Worm (Caenorhabditis elegans) whole organism, L4 larva: ENCODE data around the gene srw-95.

ENCODE experiments used
- T20F7.1 ChIP-seq: fragments of 200-800 bp; sonication (Bioruptor generic); optimal IDR thresholded peaks from 2 replicates; lab custom pipeline; 2018; ENCODE audit warnings: mild to moderate bottlenecking, missing genetic modification characterization, missing compliant biosample characterization
- Y105C5A.15 ChIP-seq: fragments of 200-800 bp; sonication (Bioruptor generic); IDR thresholded peaks from 2 replicates; pipeline ENCODE4 v1.3.6; 2022; ENCODE audit warnings: missing genetic modification characterization, missing compliant biosample characterization
- Y5F2A.4 ChIP-seq: fragments of 200-800 bp; sonication (Bioruptor generic); optimal IDR thresholded peaks from 2 replicates; lab custom pipeline; 2018; ENCODE audit warnings: mild to moderate bottlenecking, missing genetic modification characterization, missing compliant biosample characterization
- Y75B8A.6 ChIP-seq: fragments of 200-800 bp; sonication (Bioruptor generic); IDR thresholded peaks from 2 replicates; pipeline ENCODE4 v1.3.6; 2022; ENCODE audit warnings: missing genetic modification reagents, missing genetic modification characterization, missing compliant biosample characterization
- aha-1 ChIP-seq: fragments of 150-350 bp; peaks from one replicate; lab custom pipeline; 2014; ENCODE audit warnings: missing biosample characterization, missing genetic modification characterization
- ama-1 ChIP-seq: fragments of 150-350 bp; optimal IDR thresholded peaks from 2 replicates; lab custom pipeline; 2014; ENCODE audit warnings: inconsistent platforms, mixed read lengths
- attf-4 ChIP-seq: sonication (generic microtip); optimal IDR thresholded peaks from 3 replicates; lab custom pipeline; 2017; ENCODE audit warnings: missing biosample characterization, missing genetic modification characterization
- ceh-28 ChIP-seq: fragments of 150-350 bp; optimal IDR thresholded peaks from 2 replicates; lab custom pipeline; 2014; ENCODE audit warnings: missing biosample characterization, missing genetic modification reagents, missing genetic modification characterization
- ceh-44 ChIP-seq: fragments of 200-800 bp; sonication (Bioruptor generic); IDR thresholded peaks from 2 replicates; pipeline ENCODE4 v1.3.6; 2022; ENCODE audit warnings: missing genetic modification reagents, missing genetic modification characterization, missing compliant biosample characterization
- daf-16 ChIP-seq, 3 experiments: sonication (generic microtip); optimal IDR thresholded peaks; 2 replicates each; lab custom pipeline; 2016 to 2017; ENCODE audit warnings: missing genetic modification characterization in 3 of 3, missing genetic modification reagents in 3 of 3, mild to moderate bottlenecking in 2 of 3, missing compliant biosample characterization in 2 of 3, missing biosample characterization in 1 of 3, moderate library complexity in 1 of 3
- dmd-6 ChIP-seq: fragments of 200-800 bp; sonication (Bioruptor generic); IDR thresholded peaks from 2 replicates; pipeline ENCODE4 v1.3.6; 2022; ENCODE audit warnings: missing genetic modification reagents, missing genetic modification characterization, missing compliant biosample characterization
- duxl-1 ChIP-seq: sonication (generic microtip); optimal IDR thresholded peaks from 2 replicates; lab custom pipeline; 2016; ENCODE audit warnings: mild to moderate bottlenecking, missing genetic modification characterization, moderate library complexity, missing compliant biosample characterization; ENCODE audit not compliant: poor library complexity
- dve-1 ChIP-seq: sonication (generic microtip); optimal IDR thresholded peaks from 2 replicates; lab custom pipeline; 2017; ENCODE audit warnings: antibody characterized with exemption, mild to moderate bottlenecking, missing genetic modification characterization, missing compliant biosample characterization; ENCODE audit not compliant: insufficient read depth
- egl-43 ChIP-seq: fragments of 200-800 bp; sonication (Bioruptor generic); IDR thresholded peaks from 2 replicates; pipeline ENCODE4 v1.3.6; 2022; ENCODE audit warnings: missing genetic modification reagents, missing genetic modification characterization, missing compliant biosample characterization
- fkh-10 ChIP-seq: fragments of 150-350 bp; optimal IDR thresholded peaks from 2 replicates; lab custom pipeline; 2014; ENCODE audit warnings: missing biosample characterization, missing genetic modification reagents, missing genetic modification characterization
- gei-8 ChIP-seq: fragments of 200-800 bp; sonication (Bioruptor generic); optimal IDR thresholded peaks from 2 replicates; lab custom pipeline; 2018; ENCODE audit warnings: mild to moderate bottlenecking, missing genetic modification characterization, missing compliant biosample characterization
- hif-1 ChIP-seq, 2 experiments: sonication (generic microtip); optimal IDR thresholded peaks; 2 replicates each; lab custom pipeline; 2016 to 2017; ENCODE audit warnings: missing compliant biosample characterization in 2 of 2, missing genetic modification characterization in 2 of 2, missing genetic modification reagents in 2 of 2, missing genotype in 2 of 2, mild to moderate bottlenecking in 1 of 2
- hlh-11 ChIP-seq: fragments of 200-800 bp; sonication (Bioruptor generic); optimal IDR thresholded peaks from 2 replicates; lab custom pipeline; 2018; ENCODE audit warnings: mild to moderate bottlenecking, missing genetic modification characterization, missing compliant biosample characterization
- hlh-30 ChIP-seq: sonication (generic microtip); optimal IDR thresholded peaks from 2 replicates; lab custom pipeline; 2017; ENCODE audit warnings: antibody characterized with exemption, mild to moderate bottlenecking, missing genetic modification characterization, missing compliant biosample characterization; ENCODE audit not compliant: insufficient read depth
- jun-1 ChIP-seq: fragments of 150-350 bp; optimal IDR thresholded peaks from 2 replicates; lab custom pipeline; 2014; ENCODE audit warnings: missing biosample characterization, missing genetic modification reagents, missing genetic modification characterization
- lin-1 ChIP-seq: fragments of 200-800 bp; sonication (Bioruptor generic); IDR thresholded peaks from 2 replicates; pipeline ENCODE4 v1.3.6; 2022; ENCODE audit warnings: missing genetic modification reagents, missing genetic modification characterization, missing compliant biosample characterization
- lin-29 ChIP-seq: fragments of 200-800 bp; sonication (Bioruptor generic); IDR thresholded peaks from 2 replicates; pipeline ENCODE4 v1.3.6; 2022; ENCODE audit warnings: missing genetic modification reagents, missing genetic modification characterization, missing compliant biosample characterization
- lsy-2 ChIP-seq, 2 experiments: fragments of 150-350 bp in 1 of 2; sonication (generic microtip) in 1 of 2; optimal IDR thresholded peaks; 2 replicates each; lab custom pipeline; 2014 to 2017; ENCODE audit warnings: missing biosample characterization in 2 of 2, missing genetic modification characterization in 2 of 2
- mdt-29 ChIP-seq: fragments of 200-800 bp; sonication (Bioruptor generic); IDR thresholded peaks from 2 replicates; pipeline ENCODE4 v1.3.6; 2022; ENCODE audit warnings: missing genetic modification reagents, missing genetic modification characterization, missing compliant biosample characterization
- mxl-2 ChIP-seq: fragments of 200-800 bp; sonication (Bioruptor generic); conservative IDR thresholded peaks from 2 replicates; pipeline ENCODE4 v1.3.6; 2022; ENCODE audit warnings: missing genetic modification reagents, missing genetic modification characterization, missing compliant biosample characterization
- nhr-10 ChIP-seq: fragments of 150-350 bp; optimal IDR thresholded peaks from 2 replicates; lab custom pipeline; 2014; ENCODE audit warnings: missing biosample characterization, missing genetic modification characterization
- nhr-11 ChIP-seq: fragments of 150-350 bp; optimal IDR thresholded peaks from 2 replicates; lab custom pipeline; 2014; ENCODE audit warnings: missing biosample characterization, missing genetic modification characterization
- nhr-111 ChIP-seq: fragments of 200-800 bp; sonication (Bioruptor generic); optimal IDR thresholded peaks from 2 replicates; lab custom pipeline; 2018; ENCODE audit warnings: mild to moderate bottlenecking, missing genetic modification characterization, missing compliant biosample characterization
- nhr-237 ChIP-seq: sonication (generic microtip); optimal IDR thresholded peaks from 2 replicates; lab custom pipeline; 2017; ENCODE audit warnings: missing biosample characterization, missing genetic modification characterization
- nhr-25 ChIP-seq: sonication (generic microtip); optimal IDR thresholded peaks from 2 replicates; lab custom pipeline; 2017; ENCODE audit warnings: missing genetic modification characterization, mild to moderate bottlenecking, missing compliant biosample characterization, antibody characterized with exemption, moderate library complexity, borderline replicate concordance; ENCODE audit not compliant: insufficient read depth
- nhr-28 ChIP-seq: fragments of 150-350 bp; optimal IDR thresholded peaks from 2 replicates; lab custom pipeline; 2014; ENCODE audit warnings: missing biosample characterization, missing genetic modification characterization
- nhr-42 ChIP-seq: fragments of 200-800 bp; sonication (Bioruptor generic); IDR thresholded peaks from 2 replicates; pipeline ENCODE4 v1.3.6; 2022; ENCODE audit warnings: missing genetic modification characterization, missing compliant biosample characterization
- nhr-48 ChIP-seq: sonication (generic microtip); optimal IDR thresholded peaks from 2 replicates; lab custom pipeline; 2016; ENCODE audit warnings: mild to moderate bottlenecking, missing genetic modification characterization, missing compliant biosample characterization
- nhr-76 ChIP-seq: fragments of 150-350 bp; optimal IDR thresholded peaks from 2 replicates; lab custom pipeline; 2014; ENCODE audit warnings: missing biosample characterization, missing genetic modification characterization
- pha-4 ChIP-seq, 2 experiments: fragments of 150-350 bp in 1 of 2; fragments of 200-800 bp in 1 of 2; sonication (Bioruptor generic) in 1 of 2; IDR thresholded peaks in 1 of 2; optimal IDR thresholded peaks in 1 of 2; 2 replicates each; pipeline versions ENCODE4 v1.3.6 to Lab custom; 2014 to 2022; ENCODE audit warnings: missing genetic modification characterization in 2 of 2, missing genetic modification reagents in 2 of 2, missing biosample characterization in 1 of 2, missing compliant biosample characterization in 1 of 2
- php-3 ChIP-seq: fragments of 200-800 bp; sonication (Bioruptor generic); IDR thresholded peaks from 2 replicates; pipeline ENCODE4 v1.3.6; 2022; ENCODE audit warnings: missing genetic modification reagents, missing genetic modification characterization, missing compliant biosample characterization
- skn-1 ChIP-seq: fragments of 150-350 bp; optimal IDR thresholded peaks from 2 replicates; lab custom pipeline; 2014; ENCODE audit warnings: missing biosample characterization, missing genetic modification characterization
- spr-1 ChIP-seq: sonication (generic microtip); optimal IDR thresholded peaks from 2 replicates; lab custom pipeline; 2016; ENCODE audit warnings: mild to moderate bottlenecking, missing genetic modification characterization, missing compliant biosample characterization
- tra-1 ChIP-seq: fragments of 200-800 bp; sonication (Bioruptor generic); IDR thresholded peaks from 2 replicates; pipeline ENCODE4 v1.3.6; 2022; ENCODE audit warnings: missing genetic modification reagents, missing genetic modification characterization, missing compliant biosample characterization
- ztf-7 ChIP-seq: fragments of 150-350 bp; optimal IDR thresholded peaks from 2 replicates; lab custom pipeline; 2014; ENCODE audit warnings: missing biosample characterization, missing genetic modification characterization

srw-95 gene

ce11 chrIV:4821054-4821453 lies 9.2 kb downstream of the srw-95 start, which contains the start of gene H06H21.8 (continued):
- TF ChIP-seq hif-1 (tag; optimal IDR thresholded peaks at IDR 0.05; lab: Kevin White, UChicago): no peak
- TF ChIP-seq nhr-48 (tag; lab: Kevin White, UChicago): peak; percentile 29
- TF ChIP-seq tra-1 (GFP tag; lab: Robert Waterston, UW): peak; percentile 72; the same call in 1 of the 2 replicates
- no peak for TF ChIP-seq nhr-42
- no peak for TF ChIP-seq lin-1 (GFP tag; lab: Robert Waterston, UW)
- no peak for TF ChIP-seq gei-8 (GFP tag; lab: Kevin White, UChicago)
- no peak for TF ChIP-seq ztf-7 (tag; lab: Kevin White, UChicago)
- TF ChIP-seq egl-43 (GFP tag; lab: Robert Waterston, UW): no peak
- TF ChIP-seq Y105C5A.15 (GFP tag; lab: Robert Waterston, UW): no peak
- no peak for TF ChIP-seq nhr-237 (tag; lab: Kevin White, UChicago)
- 0 out of 2 replicates have a peak, but pooled peaks have one; percentile 37 for TF ChIP-seq php-3
- TF ChIP-seq hlh-11 (tag; lab: Kevin White, UChicago): peak; percentile 70
- no peak for TF ChIP-seq Y5F2A.4
- no peak for TF ChIP-seq nhr-10 (tag; lab: Kevin White, UChicago)
- TF ChIP-seq nhr-28 (tag; lab: Kevin White, UChicago): peak; percentile 72
- no peak for TF ChIP-seq Y75B8A.6 (GFP tag; lab: Robert Waterston, UW)
- no peak for TF ChIP-seq attf-4 (tag; lab: Kevin White, UChicago)
- TF ChIP-seq jun-1 (tag; lab: Kevin White, UChicago): no peak
- no peak for TF ChIP-seq duxl-1 (tag; lab: Kevin White, UChicago)
- TF ChIP-seq T20F7.1 (GFP tag; lab: Kevin White, UChicago): no peak
- TF ChIP-seq lsy-2 (tag; optimal IDR thresholded peaks at IDR 0.05; lab: Kevin White, UChicago): no peak
- TF ChIP-seq dmd-6 (GFP tag; lab: Robert Waterston, UW): peak; percentile 94
- TF ChIP-seq ceh-28 (tag; lab: Kevin White, UChicago): no peak
- TF ChIP-seq nhr-25 (tag; lab: Kevin White, UChicago): no peak
- no peak for TF ChIP-seq nhr-76 (tag; lab: Kevin White, UChicago)
- peak; percentile 45 for TF ChIP-seq hlh-30 (tag; lab: Kevin White, UChicago)
- TF ChIP-seq aha-1 (tag; lab: Kevin White, UChicago): peak; percentile 56
- no peak for TF ChIP-seq nhr-11 (tag; lab: Kevin White, UChicago)
- TF ChIP-seq nhr-111 (GFP tag; lab: Kevin White, UChicago): no peak
- no peak for TF ChIP-seq spr-1 (tag; lab: Kevin White, UChicago)
- no peak for TF ChIP-seq skn-1 (tag; lab: Kevin White, UChicago)
- TF ChIP-seq mxl-2 (GFP tag; lab: Robert Waterston, UW): no peak
- TF ChIP-seq ama-1 (lab: Kevin White, UChicago): no peak
- no peak for TF ChIP-seq lin-29 (GFP tag; lab: Robert Waterston, UW)
- no peak for TF ChIP-seq ceh-44 (GFP tag; lab: Robert Waterston, UW)
- TF ChIP-seq pha-4 (GFP tag; IDR thresholded peaks at IDR 0.05; lab: Robert Waterston, UW): peak; percentile 42; the same call in 1 of the 2 replicates
- TF ChIP-seq pha-4 (tag; optimal IDR thresholded peaks at IDR 0.05; lab: Kevin White, UChicago): no peak

DNA sequence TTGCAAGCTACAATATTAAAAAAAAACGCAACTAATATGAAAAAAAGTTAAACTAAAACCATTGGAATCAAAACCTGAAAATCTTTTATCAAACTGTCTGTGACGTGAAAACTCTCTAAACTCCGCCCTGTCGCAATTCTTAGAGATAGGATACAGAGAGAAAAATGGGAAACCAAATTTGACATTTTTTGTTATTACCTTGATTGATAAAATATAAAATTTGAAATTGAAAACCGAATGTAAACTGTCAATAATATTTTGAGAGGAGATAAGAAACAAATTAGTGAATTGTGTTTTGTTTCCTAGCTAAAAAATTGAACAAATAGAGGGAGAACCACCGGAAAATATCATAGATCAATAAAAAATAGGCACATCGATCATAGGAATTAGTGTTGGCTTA lies 10.0 kb downstream of the srw-95 start:
- TF ChIP-seq mdt-29 (GFP tag; lab: Robert Waterston, UW): no peak
- TF ChIP-seq dmd-6 (GFP tag; lab: Robert Waterston, UW): peak; percentile 90
- TF ChIP-seq pha-4 (GFP tag; IDR thresholded peaks at IDR 0.05; lab: Robert Waterston, UW): peak; percentile 20; the same call in 1 of the 2 replicates
- TF ChIP-seq pha-4 (tag; optimal IDR thresholded peaks at IDR 0.05; lab: Kevin White, UChicago): no peak
- TF ChIP-seq daf-16 (GFP tag; optimal IDR thresholded peaks at IDR 0.05; lab: Kevin White, UChicago): peak in 1 of 2 experiments; percentile 23
- peak; percentile 93 for TF ChIP-seq daf-16 (tag; optimal IDR thresholded peaks at IDR 0.05; lab: Kevin White, UChicago)
- TF ChIP-seq fkh-10 (GFP tag; lab: Kevin White, UChicago): no peak
- peak; percentile 83 for TF ChIP-seq dve-1 (tag; lab: Kevin White, UChicago)
- peak; percentile 40 for TF ChIP-seq nhr-48 (tag; lab: Kevin White, UChicago)
- TF ChIP-seq hlh-11 (tag; lab: Kevin White, UChicago): peak; percentile 34
- 0 out of 2 replicates have a peak, but pooled peaks have one; percentile 6 for TF ChIP-seq php-3
- peak; percentile 50 for TF ChIP-seq T20F7.1 (GFP tag; lab: Kevin White, UChicago)
